Worm (Caenorhabditis elegans): ENCODE data around the gene srd-8.

Gene srd-8

ce11 chrIV:5631628-5632027 lies 13.8 kb downstream of the srd-8 start, which contains the start of gene ttbk-8.2:
TSS of gene ttbk-8.2 (plus strand) at chrIV:5631928.
- no peak for TF ChIP-seq rbr-2 (tag; optimal IDR thresholded peaks at IDR 0.05)
- TF ChIP-seq lir-3 (tag; optimal IDR thresholded peaks at IDR 0.05): no peak
- TF ChIP-seq set-16 (GFP tag; IDR thresholded peaks at IDR 0.05): no peak
- no peak for TF ChIP-seq D1046.2 (GFP tag; IDR thresholded peaks at IDR 0.05)
- no peak for TF ChIP-seq F37D6.2 (tag; optimal IDR thresholded peaks at IDR 0.05)
- no peak for TF ChIP-seq snpc-4 (tag; optimal IDR thresholded peaks at IDR 0.05)
- no peak for TF ChIP-seq ztf-11 (tag; optimal IDR thresholded peaks at IDR 0.05)
- TF ChIP-seq tag-97 (GFP tag; IDR thresholded peaks at IDR 0.05): no peak
- TF ChIP-seq F26F4.8 (GFP tag; conservative IDR thresholded peaks at IDR 0.05): no peak
- TF ChIP-seq Y75B8A.6 (GFP tag; IDR thresholded peaks at IDR 0.05): no peak
- no peak for TF ChIP-seq dpl-1 (GFP tag; optimal IDR thresholded peaks at IDR 0.05)
- no peak for TF ChIP-seq saeg-2 (GFP tag; IDR thresholded peaks at IDR 0.05)
- TF ChIP-seq mxl-2 (GFP tag; conservative IDR thresholded peaks at IDR 0.05): no peak
- TF ChIP-seq ceh-44 (GFP tag; IDR thresholded peaks at IDR 0.05): no peak

ce11 chrIV:5630156-5630555 lies 15.3 kb downstream of the srd-8 start, which contains the start of gene srd-12:
TSS of gene srd-12 (minus strand) at chrIV:5630256.
- TF ChIP-seq T26A8.4 (GFP tag; IDR thresholded peaks at IDR 0.05) (no peak), nhr-25 (tag; optimal IDR thresholded peaks at IDR 0.05; ENCODE audit: borderline replicate concordance, insufficient read depth) (no peak), daf-12 (tag; optimal IDR thresholded peaks at IDR 0.05) (no peak), unc-62 (GFP tag; optimal IDR thresholded peaks at IDR 0.05 in 1 of 2) (no peak), unc-62 (tag; optimal IDR thresholded peaks at IDR 0.05) (no peak), Y75B8A.6 (GFP tag; IDR thresholded peaks at IDR 0.05) (no peak), hif-1 (tag; optimal IDR thresholded peaks at IDR 0.05) (no peak), ceh-44 (GFP tag; IDR thresholded peaks at IDR 0.05) (no peak), rbr-2 (tag; optimal IDR thresholded peaks at IDR 0.05) (no peak), zip-11 (GFP tag; IDR thresholded peaks at IDR 0.05) (no peak), nhr-237 (tag; optimal IDR thresholded peaks at IDR 0.05) (no peak), gei-8 (GFP tag; optimal IDR thresholded peaks at IDR 0.05) (no peak), pha-4 (GFP tag; IDR thresholded peaks at IDR 0.05) (no peak), pha-4 (tag; optimal IDR thresholded peaks at IDR 0.05) (no peak), tag-97 (GFP tag; IDR thresholded peaks at IDR 0.05) (no peak), lin-1 (GFP tag; IDR thresholded peaks at IDR 0.05) (no peak), ceh-28 (tag; optimal IDR thresholded peaks at IDR 0.05) (no peak), unc-39 (tag; optimal IDR thresholded peaks at IDR 0.05) (no peak)

DNA sequence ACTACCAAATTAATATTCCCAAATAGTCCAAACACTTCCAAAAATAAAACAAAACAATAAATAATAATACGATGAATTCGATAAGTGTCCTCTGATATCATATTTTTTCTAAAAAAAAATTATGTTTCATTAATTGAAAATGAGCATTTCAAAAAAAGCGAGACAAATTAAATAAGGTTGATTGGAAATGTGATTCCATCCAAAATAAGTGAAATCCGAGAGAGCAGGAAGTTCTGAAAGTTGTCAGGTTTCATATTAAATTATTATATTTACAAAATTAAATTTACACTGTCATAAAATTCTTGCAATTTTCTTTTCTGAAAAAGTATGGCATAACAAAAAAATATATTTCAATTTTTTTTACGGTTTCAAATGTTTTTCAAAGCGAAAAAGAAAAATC lies 18.4 kb downstream of the srd-8 start, which contains the start of gene srsx-14:
Gene srsx-14 (minus strand): TSS at position 101 of the 400 bp plus-strand sequence.
- no peak for TF ChIP-seq F49E8.2 (tag; optimal IDR thresholded peaks at IDR 0.05; ENCODE audit: borderline replicate concordance)
- TF ChIP-seq set-16 (GFP tag; IDR thresholded peaks at IDR 0.05): no peak
- TF ChIP-seq tra-1 (GFP tag; IDR thresholded peaks at IDR 0.05): no peak
- no peak for TF ChIP-seq ztf-11 (tag; optimal IDR thresholded peaks at IDR 0.05)
- TF ChIP-seq mxl-2 (GFP tag; conservative IDR thresholded peaks at IDR 0.05): no peak
- TF ChIP-seq skn-1 (tag; optimal IDR thresholded peaks at IDR 0.05): no peak
- no peak for TF ChIP-seq hlh-11 (tag; optimal IDR thresholded peaks at IDR 0.05)

ce11 chrIV:5623718-5624117 lies 21.7 kb downstream of the srd-8 start, which contains the start of gene srsx-15:
TSS of gene srsx-15 (minus strand) at chrIV:5623818.
- TF ChIP-seq nhr-25 (tag; optimal IDR thresholded peaks at IDR 0.05; ENCODE audit: borderline replicate concordance, insufficient read depth): no peak
- TF ChIP-seq nhr-10 (tag; optimal IDR thresholded peaks at IDR 0.05): no peak
- no peak for TF ChIP-seq zag-1 (tag; optimal IDR thresholded peaks at IDR 0.05)
- TF ChIP-seq snpc-1.2 (GFP tag; IDR thresholded peaks at IDR 0.05): no peak
- no peak for TF ChIP-seq ctbp-1 (GFP tag; IDR thresholded peaks at IDR 0.05)
- TF ChIP-seq nhr-6 (tag; optimal IDR thresholded peaks at IDR 0.05): no peak
- no peak for TF ChIP-seq daf-19 (GFP tag; conservative IDR thresholded peaks at IDR 0.05)

Data from whole organism, L4 larva.